Worm (Caenorhabditis elegans) whole organism, midembryonic: ENCODE measurements around the gene F54B11.5.

Experiments
- T22C8.4 ChIP-seq: fragments of 200-800 bp; sonication (Bioruptor generic); IDR thresholded peaks from 2 replicates; pipeline ENCODE4 v1.3.6; 2022; ENCODE audit warnings: missing genetic modification characterization, missing compliant biosample characterization
- cog-1 ChIP-seq: sonication (generic microtip); optimal IDR thresholded peaks from 2 replicates; lab custom pipeline; 2016; ENCODE audit warnings: missing genetic modification characterization, missing compliant biosample characterization
- flt-1 ChIP-seq: fragments of 200-800 bp; sonication (Bioruptor generic); IDR thresholded peaks from 2 replicates; pipeline ENCODE4 v1.3.6; 2022; ENCODE audit warnings: missing genetic modification characterization, missing compliant biosample characterization
- ref-1 ChIP-seq: fragments of 200-800 bp; sonication (Bioruptor generic); conservative IDR thresholded peaks from 2 replicates; pipeline ENCODE4 v1.3.6; 2022; ENCODE audit warnings: missing genetic modification reagents, missing genetic modification characterization, missing compliant biosample characterization
- tab-1 ChIP-seq: fragments of 200-800 bp; sonication (Bioruptor generic); IDR thresholded peaks from 2 replicates; pipeline ENCODE4 v1.3.6; 2022; ENCODE audit warnings: missing genetic modification characterization, missing compliant biosample characterization
- ztf-29 ChIP-seq: fragments of 200-800 bp; sonication (Bioruptor generic); IDR thresholded peaks from 2 replicates; pipeline ENCODE4 v1.3.6; 2022; ENCODE audit warnings: missing genetic modification reagents, missing genetic modification characterization, missing compliant biosample characterization

ce11 chrX:13590688-13591087, 5.2 kb downstream of the F54B11.5 start:
- TF ChIP-seq tab-1 (no peak), cog-1 (tag; lab: Kevin White, UChicago) (no peak), flt-1 (GFP tag; lab: Robert Waterston, UW) (no peak), ref-1 (GFP tag; lab: Robert Waterston, UW) (no peak), T22C8.4 (GFP tag; lab: Robert Waterston, UW) (no peak), ztf-29 (no peak)
